Fruit fly (Drosophila melanogaster) S2 (cell line): Measurements from ENCODE around the gene CG44037.

Experiments used
- CG8478 ChIP-seq: fragments of >200 bp; optimal IDR thresholded peaks from 2 replicates; lab custom pipeline; 2018
- CTCF ChIP-seq, 2 experiments: fragments of >200 bp; optimal IDR thresholded peaks; 2 replicates each; lab custom pipeline; 2018

Gene CG44037

dm6 chr3R:12291872-12292271 lies 33.3 kb downstream of the CG44037 start:
- no peak for TF ChIP-seq CG8478
- TF ChIP-seq CTCF (optimal IDR thresholded peaks at IDR 0.05; lab: Kevin White, UChicago) = no peak

dm6 chr3R:12297261-12297660 lies 38.7 kb downstream of the CG44037 start:
- TF ChIP-seq CG8478 = no peak
- no peak for TF ChIP-seq CTCF (optimal IDR thresholded peaks at IDR 0.05; lab: Kevin White, UChicago)

- TF ChIP-seq CG8478 = no peak
- no peak for TF ChIP-seq CTCF (optimal IDR thresholded peaks at IDR 0.05; lab: Kevin White, UChicago)
Measured at dm6 chr3R:12301528-12301927, 43.0 kb downstream of the CG44037 start.

dm6 chr3R:12302915-12303314 lies 44.4 kb downstream of the CG44037 start:
- no peak for TF ChIP-seq CTCF (optimal IDR thresholded peaks at IDR 0.05; lab: Kevin White, UChicago)
- TF ChIP-seq CG8478 = no peak

- no peak for TF ChIP-seq CG8478
- no peak for TF ChIP-seq CTCF (optimal IDR thresholded peaks at IDR 0.05; lab: Kevin White, UChicago)
Measured at dm6 chr3R:12307569-12307968, 49.0 kb downstream of the CG44037 start.

dm6 chr3R:12311053-12311452 lies 52.5 kb downstream of the CG44037 start, which contains the start of gene CG4066:
Gene CG4066, plus strand, starts transcription at chr3R:12311353.
- TF ChIP-seq CTCF (optimal IDR thresholded peaks at IDR 0.05; lab: Kevin White, UChicago) = no peak
- no peak for TF ChIP-seq CG8478
